Fruit fly (Drosophila melanogaster): ENCODE data around the gene CG3448.

DNA sequence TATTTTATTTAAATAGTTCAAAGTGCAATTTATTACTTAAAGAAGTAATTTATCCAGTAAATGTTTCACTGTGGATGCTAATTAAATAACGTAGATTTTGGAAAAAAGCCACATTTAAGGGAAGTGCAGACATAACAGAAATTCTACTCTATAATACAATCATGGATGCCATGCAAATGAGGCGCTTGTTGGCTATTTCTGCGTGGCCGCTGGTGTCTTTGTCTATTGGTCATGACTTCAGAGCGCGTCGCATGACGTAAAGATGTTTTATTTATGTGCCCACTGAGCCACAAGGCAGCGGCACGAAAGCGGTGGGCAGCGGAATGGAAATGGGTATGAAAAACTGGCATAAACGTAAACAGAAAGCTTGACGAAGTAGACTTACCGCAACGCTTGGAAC, 25.5 kb downstream of the CG3448 start:
- TF ChIP-seq usp (GFP tag; optimal IDR thresholded peaks at IDR 0.05) (no peak), CG8478 (optimal IDR thresholded peaks at IDR 0.05) (no peak)
